Worm (Caenorhabditis elegans): ENCODE data around the gene F56C3.7.

F56C3.7 gene

ce11 chrX:1344818-1345217 is 25.8 kb downstream of the F56C3.7 start (continued):
- peak; percentile 94 for TF ChIP-seq atf-7 (tag; optimal IDR thresholded peaks at IDR 0.05)
- TF ChIP-seq dpl-1 (GFP tag; optimal IDR thresholded peaks at IDR 0.05) = no peak
- peak; percentile 87 for TF ChIP-seq egl-18 (GFP tag; IDR thresholded peaks at IDR 0.05)
- peak; percentile 99 for TF ChIP-seq lin-40 (tag; optimal IDR thresholded peaks at IDR 0.05)
- no peak for TF ChIP-seq egrh-3 (GFP tag; IDR thresholded peaks at IDR 0.05)
- no peak for TF ChIP-seq mes-4 (tag; optimal IDR thresholded peaks at IDR 0.05)
- no peak for TF ChIP-seq hsf-1 (GFP tag; IDR thresholded peaks at IDR 0.05)
- TF ChIP-seq K12H6.12 (tag; optimal IDR thresholded peaks at IDR 0.05) = peak; percentile 82
- TF ChIP-seq hlh-12 (tag; optimal IDR thresholded peaks at IDR 0.05) = no peak
- TF ChIP-seq F23B12.7 (tag; optimal IDR thresholded peaks at IDR 0.05; ENCODE audit: insufficient read depth) = peak; percentile 94
- peak; percentile 92 for TF ChIP-seq C06A6.2 (GFP tag; conservative IDR thresholded peaks at IDR 0.05)
- no peak for TF ChIP-seq ceh-58 (GFP tag; IDR thresholded peaks at IDR 0.05)
- TF ChIP-seq hmg-1.2 (GFP tag; IDR thresholded peaks at IDR 0.05) = peak; percentile 81
- no peak for TF ChIP-seq sptf-2 (GFP tag; optimal IDR thresholded peaks at IDR 0.05)
- TF ChIP-seq let-607 (tag; optimal IDR thresholded peaks at IDR 0.05) = peak; percentile 43 to 90
- no peak for TF ChIP-seq F39B2.1 (GFP tag; IDR thresholded peaks at IDR 0.05)
- peak; percentile 88 for TF ChIP-seq somi-1 (GFP tag; optimal IDR thresholded peaks at IDR 0.05)
- TF ChIP-seq B0019.2 (GFP tag; conservative IDR thresholded peaks at IDR 0.05) = no peak
- TF ChIP-seq egl-44 (GFP tag; IDR thresholded peaks at IDR 0.05) = peak; percentile 84
- TF ChIP-seq B0336.3 (GFP tag; IDR thresholded peaks at IDR 0.05) = peak; percentile 98
- no peak for TF ChIP-seq nfya-2 (GFP tag; IDR thresholded peaks at IDR 0.05)
- no peak; the same call in 1 of the 2 replicates for TF ChIP-seq madf-6 (GFP tag; IDR thresholded peaks at IDR 0.05)
- peak; percentile 64 for TF ChIP-seq cebp-1 (GFP tag; IDR thresholded peaks at IDR 0.05)
- TF ChIP-seq cebp-1 (tag; optimal IDR thresholded peaks at IDR 0.05) = peak; percentile 95
- peak; percentile 82 for TF ChIP-seq ekl-4 (GFP tag; IDR thresholded peaks at IDR 0.05)
- TF ChIP-seq F22D6.2 (tag; optimal IDR thresholded peaks at IDR 0.05) = peak; percentile 91
- TF ChIP-seq aptf-3 (GFP tag; IDR thresholded peaks at IDR 0.05) = no peak
- peak; percentile 68 for TF ChIP-seq mel-28 (tag; optimal IDR thresholded peaks at IDR 0.05; ENCODE audit: borderline replicate concordance)
- peak; percentile 98 for TF ChIP-seq dox-1 (GFP tag; IDR thresholded peaks at IDR 0.05)
- TF ChIP-seq cebp-2 (GFP tag; IDR thresholded peaks at IDR 0.05) = peak; percentile 98
- no peak for TF ChIP-seq zfh-2 (GFP tag; conservative IDR thresholded peaks at IDR 0.05)
- no peak for TF ChIP-seq Y67H2A.10 (GFP tag; conservative IDR thresholded peaks at IDR 0.05)
- TF ChIP-seq dpff-1 (tag; optimal IDR thresholded peaks at IDR 0.05) = peak; percentile 62
- TF ChIP-seq unc-62 (GFP tag; optimal IDR thresholded peaks at IDR 0.05) = peak; percentile 19
- TF ChIP-seq lin-54 (GFP tag; optimal IDR thresholded peaks at IDR 0.05) = peak; percentile 85
- no peak for TF ChIP-seq chd-7 (tag; optimal IDR thresholded peaks at IDR 0.05)
- TF ChIP-seq lag-1 (GFP tag; IDR thresholded peaks at IDR 0.05) = 0 out of 2 replicates have a peak, but pooled peaks have one; percentile 29
- TF ChIP-seq Y53F4B.3 (GFP tag; IDR thresholded peaks at IDR 0.05) = no peak
- TF ChIP-seq hlh-26 (GFP tag; conservative IDR thresholded peaks at IDR 0.05) = no peak
- no peak for TF ChIP-seq efl-1 (GFP tag; optimal IDR thresholded peaks at IDR 0.05)
- TF ChIP-seq madf-10 (tag; optimal IDR thresholded peaks at IDR 0.05) = peak; percentile 94
- TF ChIP-seq B0035.1 (tag; optimal IDR thresholded peaks at IDR 0.05) = peak; percentile 90
- no peak for TF ChIP-seq T26A5.8 (tag; optimal IDR thresholded peaks at IDR 0.05)
- no peak for TF ChIP-seq nfya-1 (tag; optimal IDR thresholded peaks at IDR 0.05; ENCODE audit: borderline replicate concordance, insufficient read depth)
- TF ChIP-seq fkh-3 (tag; optimal IDR thresholded peaks at IDR 0.05) = no peak
- peak; percentile 87 for TF ChIP-seq F10E7.11 (tag; optimal IDR thresholded peaks at IDR 0.05)
- TF ChIP-seq nhr-27 (tag; optimal IDR thresholded peaks at IDR 0.05) = peak; percentile 38
- peak; percentile 74 for TF ChIP-seq nhr-90 (tag; optimal IDR thresholded peaks at IDR 0.05)
- peak; percentile 94 for TF ChIP-seq ets-4 (GFP tag; optimal IDR thresholded peaks at IDR 0.05)
